Worm (Caenorhabditis elegans) whole organism, mixed stage, embryonic: ENCODE data around the gene sor-3.

Source experiments
- bed-3 ChIP-seq: fragments of 200-800 bp; sonication (Bioruptor generic); optimal IDR thresholded peaks from 3 replicates; lab custom pipeline; 2018; ENCODE audit warnings: mild to moderate bottlenecking, missing genetic modification characterization, moderate library complexity, missing compliant biosample characterization
- blmp-1 ChIP-seq: fragments of 150-350 bp; optimal IDR thresholded peaks from 2 replicates; lab custom pipeline; 2014; ENCODE audit warnings: missing biosample characterization, missing genetic modification characterization
- ces-1 ChIP-seq: fragments of 150-350 bp; optimal IDR thresholded peaks from 2 replicates; lab custom pipeline; 2014; ENCODE audit warnings: missing biosample characterization, missing genetic modification reagents, missing genetic modification characterization
- drap-1 ChIP-seq: fragments of 200-800 bp; sonication (Bioruptor generic); optimal IDR thresholded peaks from 3 replicates; lab custom pipeline; 2018; ENCODE audit warnings: mild to moderate bottlenecking, missing genetic modification characterization, missing compliant biosample characterization
- mab-5 ChIP-seq: fragments of 150-350 bp; optimal IDR thresholded peaks from 2 replicates; lab custom pipeline; 2014; ENCODE audit warnings: missing biosample characterization, missing genetic modification characterization
- mep-1 ChIP-seq: fragments of 150-350 bp; optimal IDR thresholded peaks from 2 replicates; lab custom pipeline; 2017; ENCODE audit warnings: missing biosample characterization, missing genetic modification reagents, missing genetic modification characterization, inconsistent platforms
- nhr-12 ChIP-seq: fragments of 150-350 bp; optimal IDR thresholded peaks from 2 replicates; lab custom pipeline; 2014; ENCODE audit warnings: missing biosample characterization, missing genetic modification characterization
- nhr-76 ChIP-seq: sonication (generic microtip); optimal IDR thresholded peaks from 2 replicates; lab custom pipeline; 2017; ENCODE audit warnings: missing biosample characterization, missing genetic modification characterization
- pha-4 ChIP-seq: fragments of 150-350 bp; optimal IDR thresholded peaks from 2 replicates; lab custom pipeline; 2018; ENCODE audit warnings: missing biosample characterization, missing genetic modification reagents, missing genetic modification characterization
- snpc-4 ChIP-seq: fragments of 150-350 bp; optimal IDR thresholded peaks from 2 replicates; lab custom pipeline; 2014; ENCODE audit warnings: missing biosample characterization, missing genetic modification characterization
- sptf-1 ChIP-seq: sonication (generic microtip); optimal IDR thresholded peaks from 2 replicates; lab custom pipeline; 2017; ENCODE audit warnings: mild to moderate bottlenecking, missing genetic modification characterization, moderate library complexity, missing compliant biosample characterization
- tbx-8 ChIP-seq: fragments of 200-800 bp; sonication (Bioruptor generic); optimal IDR thresholded peaks from 2 replicates; lab custom pipeline; 2018; ENCODE audit warnings: mild to moderate bottlenecking, missing genetic modification characterization, moderate library complexity, missing compliant biosample characterization
- zip-8 ChIP-seq: fragments of 150-350 bp; optimal IDR thresholded peaks from 2 replicates; lab custom pipeline; 2014; ENCODE audit warnings: missing biosample characterization, missing genetic modification characterization
- ztf-11 ChIP-seq: fragments of 150-350 bp; optimal IDR thresholded peaks from 2 replicates; lab custom pipeline; 2014; ENCODE audit warnings: missing biosample characterization, missing genetic modification characterization

ce11 chrX:369923-370322 lies 16.5 kb downstream of the sor-3 start:
- TF ChIP-seq sptf-1 (tag; lab: Kevin White, UChicago) (no peak), ztf-11 (tag; lab: Kevin White, UChicago) (no peak), drap-1 (no peak), snpc-4 (tag; lab: Kevin White, UChicago) (no peak), zip-8 (tag; lab: Kevin White, UChicago) (no peak), pha-4 (tag; lab: Kevin White, UChicago) (no peak), blmp-1 (tag; lab: Kevin White, UChicago) (no peak), tbx-8 (GFP tag; lab: Kevin White, UChicago) (no peak), nhr-76 (tag; lab: Kevin White, UChicago) (no peak), nhr-12 (no peak), ces-1 (GFP tag; lab: Kevin White, UChicago) (no peak), mab-5 (tag; lab: Kevin White, UChicago) (no peak), mep-1 (tag; lab: Kevin White, UChicago) (no peak), bed-3 (GFP tag; lab: Kevin White, UChicago) (no peak)
